Fruit fly (Drosophila melanogaster): ENCODE results near the gene CG9377.

CG9377 gene

dm6 chr2L:13368940-13369339 lies 7.6 kb upstream of the CG9377 start, which contains the start of gene CG31855 (continued):
- TF ChIP-seq CG4617 (GFP tag; optimal IDR thresholded peaks at IDR 0.05; ENCODE audit: borderline replicate concordance) (peak; percentile 90), CG4854 (GFP tag; optimal IDR thresholded peaks at IDR 0.05) (peak; percentile 87), fu2 (GFP tag; optimal IDR thresholded peaks at IDR 0.05) (peak; percentile 69), sens (GFP tag) (peak; percentile 96), Opbp (GFP tag; IDR thresholded peaks at IDR 0.05; ENCODE audit: partially characterized antibody) (no peak), CG31365 (tag; optimal IDR thresholded peaks at IDR 0.05) (peak; percentile 17), sob (GFP tag; IDR thresholded peaks at IDR 0.05) (peak; percentile 95), CG18764 (GFP tag; optimal IDR thresholded peaks at IDR 0.05) (peak; percentile 80), trem (tag; optimal IDR thresholded peaks at IDR 0.05) (peak; percentile 74), CG6765 (GFP tag; optimal IDR thresholded peaks at IDR 0.05) (peak; percentile 84), pros (GFP tag; optimal IDR thresholded peaks at IDR 0.05) (no peak), Gsc (GFP tag; IDR thresholded peaks at IDR 0.05) (no peak), CG18599 (GFP tag; optimal IDR thresholded peaks at IDR 0.05) (peak; percentile 86), fd96Cb (tag; optimal IDR thresholded peaks at IDR 0.05) (peak; percentile 61), CG14441 (GFP tag; IDR thresholded peaks at IDR 0.05) (peak; percentile 76), CkIIα-i1 (GFP tag; IDR thresholded peaks at IDR 0.05) (no peak), emc (GFP tag; optimal IDR thresholded peaks at IDR 0.05) (peak; percentile 3), CG17568 (GFP tag; optimal IDR thresholded peaks at IDR 0.05) (no peak), CG3163 (GFP tag; optimal IDR thresholded peaks at IDR 0.05) (peak; percentile 19), Abd-B (GFP tag; optimal IDR thresholded peaks at IDR 0.05) (peak; percentile 30), CG6175 (GFP tag; IDR thresholded peaks at IDR 0.05) (0 out of 3 replicates have a peak, but pooled peaks have one; percentile 30), lbe (GFP tag; optimal IDR thresholded peaks at IDR 0.05) (peak; percentile 81), usp (GFP tag; optimal IDR thresholded peaks at IDR 0.05) (no peak), CG12155 (GFP tag; optimal IDR thresholded peaks at IDR 0.05) (peak; percentile 86), CG13123 (GFP tag; optimal IDR thresholded peaks at IDR 0.05) (peak; percentile 82), Dbx (GFP tag; IDR thresholded peaks at IDR 0.05) (peak; percentile 90), gem (tag; optimal IDR thresholded peaks at IDR 0.05) (peak; percentile 85), cwo (GFP tag; optimal IDR thresholded peaks at IDR 0.05) (peak; percentile 68), Dip3 (GFP tag; optimal IDR thresholded peaks at IDR 0.05) (peak; percentile 51), CG1832 (GFP tag; optimal IDR thresholded peaks at IDR 0.05) (no peak), aop (GFP tag; IDR thresholded peaks at IDR 0.05) (no peak), CG11456 (GFP tag; IDR thresholded peaks at IDR 0.05) (peak; percentile 90), BtbVII (GFP tag; optimal IDR thresholded peaks at IDR 0.05) (peak; percentile 76), CG2202 (tag; optimal IDR thresholded peaks at IDR 0.05) (peak; percentile 53), luna (GFP tag; optimal IDR thresholded peaks at IDR 0.05) (peak; percentile 16), CG4424 (GFP tag; optimal IDR thresholded peaks at IDR 0.05) (peak; percentile 86), Hr78 (GFP tag; optimal IDR thresholded peaks at IDR 0.05) (no peak), CG1602 (GFP tag; optimal IDR thresholded peaks at IDR 0.05) (peak; percentile 73), inv (GFP tag; IDR thresholded peaks at IDR 0.05; ENCODE audit: partially characterized antibody) (no peak), Deaf1 (tag; optimal IDR thresholded peaks at IDR 0.05) (peak; percentile 52), zfh1 (GFP tag; IDR thresholded peaks at IDR 0.05) (peak; percentile 88), CG10267 (tag; optimal IDR thresholded peaks at IDR 0.05) (peak; percentile 96), CG1647 (GFP tag; optimal IDR thresholded peaks at IDR 0.05) (peak; percentile 81), bowl (GFP tag; IDR thresholded peaks at IDR 0.05) (no peak), exex (tag; optimal IDR thresholded peaks at IDR 0.05) (no peak), cas (GFP tag; IDR thresholded peaks at IDR 0.05) (peak; percentile 84), Med (GFP tag) (peak; percentile 95), CG42726 (GFP tag; IDR thresholded peaks at IDR 0.05; ENCODE audit: partially characterized antibody) (no peak), CG8089 (GFP tag; optimal IDR thresholded peaks at IDR 0.05) (peak; percentile 43), NC2β (GFP tag; optimal IDR thresholded peaks at IDR 0.05) (peak; percentile 73), sisA (GFP tag; IDR thresholded peaks at IDR 0.05) (peak; percentile 82)

Measured in whole organism, embryonic.